Worm (Caenorhabditis elegans) whole organism, L2 larva: Measurements from ENCODE around the gene xtr-1.

Experiments
- ama-1 ChIP-seq: fragments of 150-350 bp; optimal IDR thresholded peaks from 2 replicates; lab custom pipeline; 2018; ENCODE audit warnings: inconsistent platforms
- elt-3 ChIP-seq: sonication (generic microtip); optimal IDR thresholded peaks from 2 replicates; lab custom pipeline; 2017; ENCODE audit warnings: missing biosample characterization, missing genetic modification characterization

ce11 chrX:11892328-11892727 is 39.7 kb downstream of the xtr-1 start, which contains the start of gene Y62H9A.8:
- TF ChIP-seq elt-3 (tag; lab: Kevin White, UChicago), result no peak
- no peak for TF ChIP-seq ama-1 (lab: Kevin White, UChicago)
